Worm (Caenorhabditis elegans): ENCODE measurements around the gene R57.2.
"Not testable (repeated sequence)": the region's sequence is repeated elsewhere in the genome, so short reads cannot be mapped to it uniquely, and the experiment has no call there.

DNA sequence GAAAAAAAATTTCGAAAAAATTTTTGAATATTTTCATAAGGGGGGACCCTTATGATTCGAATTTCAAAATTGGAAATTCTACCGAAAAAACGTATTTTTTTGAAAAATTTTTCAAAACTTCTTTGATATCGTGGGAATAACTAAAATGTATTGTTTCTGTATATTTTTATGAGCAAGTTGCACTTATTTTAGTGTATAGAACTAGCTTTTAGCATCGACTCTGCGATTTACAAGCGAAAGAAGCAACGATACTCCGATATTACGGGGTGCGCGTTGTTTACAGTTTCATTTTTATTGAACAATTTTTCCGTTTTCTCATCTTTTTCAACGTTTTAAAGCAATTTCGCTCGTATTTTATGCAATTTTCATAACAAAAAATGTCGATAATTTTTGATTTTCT lies 25.2 kb downstream of the R57.2 start, which contains the start of gene M02E1.3:
- not testable (repeated sequence) for TF ChIP-seq nhr-237, snpc-4 (tag; optimal IDR thresholded peaks at IDR 0.05)

Data from whole organism, mixed stage, embryonic.